Fruit fly (Drosophila melanogaster) whole organism, pupa: ENCODE data around the gene Whamy.

ENCODE experiments used
- CG10348 ChIP-seq: fragments of 200-800 bp; sonication (Bioruptor generic); IDR thresholded peaks from 2 replicates; pipeline ENCODE4 v1.3.6; 2022; ENCODE audit warnings: missing biosample characterization, missing genetic modification characterization
- CG12605 ChIP-seq: fragments of 200-800 bp; sonication (Bioruptor generic); IDR thresholded peaks from 2 replicates; pipeline ENCODE4 v1.3.6; 2022; ENCODE audit warnings: missing biosample characterization, missing genetic modification characterization
- CG13204 ChIP-seq: fragments of 200-800 bp; sonication (Bioruptor generic); optimal IDR thresholded peaks from 2 replicates; lab custom pipeline; 2018; ENCODE audit warnings: missing biosample characterization, mild to moderate bottlenecking, missing genetic modification characterization, moderate library complexity
- CG14655 ChIP-seq: fragments of 200-800 bp; sonication (Bioruptor generic); optimal IDR thresholded peaks from 3 replicates; lab custom pipeline; 2017; ENCODE audit warnings: mild to moderate bottlenecking, missing biosample characterization, missing genetic modification reagents, missing genetic modification characterization
- CG15710 ChIP-seq: fragments of 200-800 bp; sonication (Bioruptor generic); optimal IDR thresholded peaks from 2 replicates; lab custom pipeline; 2018; ENCODE audit warnings: missing biosample characterization, mild to moderate bottlenecking, missing genetic modification characterization, moderate library complexity
- CG17806 ChIP-seq: fragments of 200-800 bp; sonication (Bioruptor generic); optimal IDR thresholded peaks from 2 replicates; lab custom pipeline; 2018; ENCODE audit warnings: missing biosample characterization, mild to moderate bottlenecking, missing genetic modification characterization, moderate library complexity
- CG32121 ChIP-seq: fragments of 200-800 bp; sonication (Bioruptor generic); IDR thresholded peaks from 2 replicates; pipeline ENCODE4 v1.3.6; 2022; ENCODE audit warnings: missing biosample characterization, missing genetic modification characterization
- CG34367 ChIP-seq: fragments of 200-800 bp; sonication (Bioruptor generic); optimal IDR thresholded peaks from 2 replicates; lab custom pipeline; 2018; ENCODE audit warnings: missing biosample characterization, mild to moderate bottlenecking, missing genetic modification characterization
- CG4496 ChIP-seq: fragments of 200-800 bp; sonication (Bioruptor generic); IDR thresholded peaks from 3 replicates; pipeline ENCODE4 v1.3.6; 2022; ENCODE audit warnings: missing biosample characterization, missing genetic modification characterization
- CG8159 ChIP-seq: fragments of 200-800 bp; sonication (Bioruptor generic); optimal IDR thresholded peaks from 3 replicates; lab custom pipeline; 2018; ENCODE audit warnings: missing biosample characterization, mild to moderate bottlenecking, missing genetic modification characterization, moderate library complexity
- CG8301 ChIP-seq: fragments of 200-800 bp; sonication (Bioruptor generic); optimal IDR thresholded peaks from 2 replicates; lab custom pipeline; 2018; ENCODE audit warnings: missing biosample characterization, mild to moderate bottlenecking, missing genetic modification characterization
- CG9948 ChIP-seq: fragments of 200-800 bp; sonication (Bioruptor generic); optimal IDR thresholded peaks from 2 replicates; lab custom pipeline; 2018; ENCODE audit warnings: missing biosample characterization, mild to moderate bottlenecking, missing genetic modification characterization, moderate library complexity
- D1 ChIP-seq: fragments of 200-800 bp; sonication (Bioruptor generic); optimal IDR thresholded peaks from 2 replicates; lab custom pipeline; 2018; ENCODE audit warnings: missing biosample characterization, mild to moderate bottlenecking, missing genetic modification characterization, moderate library complexity
- EcR ChIP-seq: fragments of 200-800 bp; sonication (Bioruptor generic); optimal IDR thresholded peaks from 3 replicates; lab custom pipeline; 2019; ENCODE audit warnings: missing biosample characterization, missing genetic modification characterization, mild to moderate bottlenecking, moderate library complexity, missing genetic modification reagents
- Ets98B ChIP-seq: fragments of 200-800 bp; sonication (Bioruptor generic); IDR thresholded peaks from 2 replicates; pipeline ENCODE4 v1.3.6; 2022; ENCODE audit warnings: missing biosample characterization, missing genetic modification characterization
- Pif1A ChIP-seq: fragments of 200-800 bp; sonication (Bioruptor generic); optimal IDR thresholded peaks from 3 replicates; lab custom pipeline; 2016; ENCODE audit warnings: missing biosample characterization, missing genetic modification characterization
- Pif1B ChIP-seq: fragments of 200-800 bp; sonication (Bioruptor generic); optimal IDR thresholded peaks from 3 replicates; lab custom pipeline; 2016; ENCODE audit warnings: missing biosample characterization, missing genetic modification characterization
- Snoo ChIP-seq: fragments of 200-800 bp; sonication (Bioruptor generic); optimal IDR thresholded peaks from 3 replicates; lab custom pipeline; 2017; ENCODE audit warnings: missing biosample characterization, mild to moderate bottlenecking, missing genetic modification characterization, inconsistent platforms
- fd96Ca ChIP-seq: fragments of 200-800 bp; sonication (Bioruptor generic); IDR thresholded peaks from 3 replicates; pipeline ENCODE4 v1.3.6; 2022; ENCODE audit warnings: missing biosample characterization, missing genetic modification characterization
- gl ChIP-seq: fragments of 200-800 bp; sonication (Bioruptor generic); optimal IDR thresholded peaks from 2 replicates; lab custom pipeline; 2018; ENCODE audit warnings: missing biosample characterization, mild to moderate bottlenecking, missing genetic modification characterization
- rn ChIP-seq: fragments of 200-800 bp; sonication (Bioruptor generic); IDR thresholded peaks from 2 replicates; pipeline ENCODE4 v1.3.6; 2022; ENCODE audit warnings: missing biosample characterization, missing genetic modification characterization

Gene Whamy

DNA sequence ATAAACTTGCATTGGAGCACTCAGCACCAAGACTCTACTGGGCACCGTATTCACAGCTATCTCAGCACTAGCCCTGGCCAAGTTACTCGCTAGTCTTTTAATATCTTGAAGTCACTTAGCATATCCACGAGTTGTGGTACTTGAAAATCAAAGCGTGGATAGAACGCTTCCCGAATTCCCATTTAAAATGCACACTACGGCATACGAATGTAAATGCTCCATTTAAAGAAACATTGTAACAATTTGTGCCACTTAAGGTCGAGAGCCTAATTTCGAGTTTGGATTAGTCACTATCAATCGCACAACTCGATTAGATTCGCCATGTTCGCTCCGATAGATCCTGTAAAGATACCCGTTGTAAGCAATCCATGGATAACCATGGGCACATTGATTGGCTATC is 39.6 kb upstream of the Whamy start, which contains the start of gene eloF:
Gene eloF (plus strand): TSS at position 301 of the 400 bp plus-strand sequence.
- TF ChIP-seq Pif1B (no peak), CG9948 (tag; lab: Kevin White, UChicago) (no peak), fd96Ca (GFP tag; lab: Robert Waterston, UW) (no peak), CG13204 (no peak), EcR (GFP tag; lab: Kevin White, UChicago) (no peak)
- TF ChIP-seq, all 21 proteins: peak for 0

DNA sequence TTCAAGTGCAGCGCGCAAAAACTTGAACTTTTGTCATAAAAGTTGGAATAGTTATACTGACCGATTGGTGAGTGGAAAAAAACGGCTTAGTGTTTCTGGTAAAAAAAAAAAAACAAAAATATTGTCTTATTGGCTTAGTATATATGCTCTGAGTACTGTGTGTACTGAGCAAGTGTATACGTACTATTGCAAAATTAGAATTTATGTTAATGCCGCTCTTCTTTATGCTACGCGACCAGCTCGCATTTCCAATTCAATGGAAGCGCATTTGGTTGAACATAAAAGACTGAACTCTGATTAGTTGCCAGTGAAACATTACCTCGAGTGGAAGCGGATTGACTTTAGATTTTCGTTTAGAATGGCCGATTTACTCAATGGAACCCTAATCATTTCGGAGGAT is 38.2 kb upstream of the Whamy start, which contains the start of gene CG8534:
Gene CG8534 (plus strand): TSS at position 301 of the 400 bp plus-strand sequence.
- TF ChIP-seq Ets98B, result no peak
- TF ChIP-seq CG9948 (tag; lab: Kevin White, UChicago), result no peak

DNA sequence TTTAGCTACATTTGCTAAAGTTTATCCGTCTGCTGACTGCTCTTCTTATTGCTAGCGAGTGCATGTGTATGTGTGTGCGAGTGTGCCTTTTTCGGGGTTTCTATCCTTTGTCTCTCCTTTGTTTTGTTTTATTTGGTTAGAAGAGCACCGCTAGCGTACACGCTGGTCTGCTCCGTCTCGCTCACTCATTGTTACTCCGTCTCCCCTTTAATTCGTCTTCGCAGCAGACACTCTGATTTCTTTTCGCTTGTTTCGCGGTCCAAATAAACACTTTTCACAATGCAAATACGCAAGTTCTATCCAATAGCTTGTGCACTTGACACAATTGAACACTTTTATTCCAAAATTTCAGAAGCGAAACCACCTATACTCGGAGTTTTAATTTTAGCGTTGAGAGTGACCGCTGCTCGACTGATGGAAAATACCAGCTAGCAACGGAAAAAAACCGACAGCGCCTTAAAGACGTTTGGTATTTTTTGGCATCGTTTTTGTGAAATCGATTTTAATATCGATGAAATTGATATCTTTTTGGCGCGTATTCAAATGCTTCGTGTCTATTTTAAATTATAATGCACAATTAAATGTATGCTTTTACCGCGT is 34.8 kb upstream of the Whamy start, which contains the start of gene FBXO11:
Gene FBXO11 (minus strand): TSS at position 423 of the 600 bp plus-strand sequence.
- TF ChIP-seq CG10348 (GFP tag; lab: Robert Waterston, UW) (no peak), CG15710 (no peak), CG34367 (peak; percentile 75), Ets98B (peak; percentile 57), CG17806 (tag; lab: Kevin White, UChicago) (peak; percentile 47), CG32121 (GFP tag; lab: Robert Waterston, UW) (peak; percentile 83), CG12605 (GFP tag; lab: Robert Waterston, UW) (peak; percentile 65), CG14655 (GFP tag; lab: Kevin White, UChicago) (no peak), CG8301 (no peak), Pif1A (GFP tag; lab: Kevin White, UChicago) (no peak), EcR (GFP tag; lab: Kevin White, UChicago) (peak; percentile 76), Pif1B (no peak), CG8159 (tag; lab: Kevin White, UChicago) (peak; percentile 43), D1 (tag; lab: Kevin White, UChicago) (no peak), fd96Ca (GFP tag; lab: Robert Waterston, UW) (peak; percentile 72; the same call in 2 of the 3 replicates), CG9948 (tag; lab: Kevin White, UChicago) (no peak), gl (tag; lab: Kevin White, UChicago) (peak; percentile 88), CG13204 (no peak), rn (GFP tag; lab: Robert Waterston, UW) (peak; percentile 55; the same call in 1 of the 2 replicates), Snoo (tag; lab: Kevin White, UChicago) (peak; percentile 62), CG4496 (GFP tag; lab: Robert Waterston, UW) (peak; percentile 83; the same call in 2 of the 3 replicates)

DNA sequence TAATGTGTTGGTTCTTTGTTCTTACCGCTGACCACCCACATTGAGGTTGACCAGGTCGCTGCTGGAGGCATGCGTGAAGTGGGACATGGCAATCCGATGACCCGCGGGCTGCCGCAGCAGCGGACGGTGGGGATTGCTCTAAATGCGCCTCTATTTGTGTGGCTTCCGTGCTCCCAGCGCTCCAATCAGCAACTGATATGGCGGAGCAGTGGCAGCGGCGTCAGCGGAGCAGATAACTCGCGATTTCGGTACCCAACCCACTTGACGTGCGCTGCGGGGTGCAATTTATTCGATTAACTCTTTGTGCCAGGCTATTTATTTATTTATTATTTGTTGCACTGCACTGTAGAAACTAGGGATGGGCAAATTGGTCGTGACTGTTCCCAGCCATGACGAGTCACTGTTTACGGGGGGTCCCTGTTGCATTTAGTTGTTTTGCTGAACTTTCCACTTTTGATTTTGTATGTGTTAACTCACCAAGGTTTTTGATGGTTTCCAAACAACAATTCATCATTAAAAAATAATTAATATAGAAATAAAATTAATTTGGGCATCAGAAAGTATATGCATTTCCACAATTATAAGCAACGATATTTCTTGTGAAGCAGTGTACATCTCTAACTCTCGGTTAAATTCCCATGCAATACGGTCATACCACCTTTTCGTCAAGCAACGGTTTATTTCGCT is 26.6 kb upstream of the Whamy start, which contains the start of the genes CG9467 and CG8526:
Gene CG9467 (minus strand): TSS at position 383 of the 687 bp plus-strand sequence.
Gene CG8526 (plus strand): TSS at position 637 of the 687 bp plus-strand sequence.
- TF ChIP-seq CG34367 (peak; percentile 9), Snoo (tag; lab: Kevin White, UChicago) (peak; percentile 41), CG9948 (tag; lab: Kevin White, UChicago) (peak; percentile 32), fd96Ca (GFP tag; lab: Robert Waterston, UW) (peak; percentile 31; the same call in 2 of the 3 replicates), CG4496 (GFP tag; lab: Robert Waterston, UW) (no peak), Pif1B (no peak), CG10348 (GFP tag; lab: Robert Waterston, UW) (no peak), gl (tag; lab: Kevin White, UChicago) (no peak), CG8159 (tag; lab: Kevin White, UChicago) (no peak), Ets98B (no peak), CG8301 (no peak), CG12605 (GFP tag; lab: Robert Waterston, UW) (no peak), CG13204 (no peak), CG32121 (GFP tag; lab: Robert Waterston, UW) (peak; percentile 63), Pif1A (GFP tag; lab: Kevin White, UChicago) (no peak), EcR (GFP tag; lab: Kevin White, UChicago) (peak; percentile 16), rn (GFP tag; lab: Robert Waterston, UW) (no peak), CG15710 (peak; percentile 65), CG14655 (GFP tag; lab: Kevin White, UChicago) (no peak), D1 (tag; lab: Kevin White, UChicago) (no peak), CG17806 (tag; lab: Kevin White, UChicago) (peak; percentile 47)
- TF ChIP-seq, all 21 proteins: peak for 8

DNA sequence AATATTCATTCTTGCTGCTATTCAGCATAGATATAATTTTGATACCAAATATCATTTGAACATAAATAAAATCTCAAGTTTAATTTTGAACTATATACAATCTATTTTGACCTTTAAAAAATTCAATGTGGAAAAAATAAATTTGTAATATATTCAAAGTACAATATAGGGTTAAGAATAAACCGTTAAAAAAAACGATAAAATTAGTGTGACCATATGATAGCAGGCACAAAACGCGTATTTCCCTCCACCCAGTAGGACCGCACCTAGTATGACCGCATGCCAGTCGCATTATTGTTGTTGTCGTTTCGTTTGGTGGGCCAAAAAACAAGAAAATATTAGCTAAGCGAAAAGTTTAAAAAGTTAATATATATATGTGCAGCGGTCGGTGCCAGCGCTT is 18.8 kb upstream of the Whamy start, which contains the start of gene CG8516:
Gene CG8516 (plus strand): TSS at position 278 of the 400 bp plus-strand sequence.
- TF ChIP-seq CG15710 (peak; percentile 16), CG17806 (tag; lab: Kevin White, UChicago) (peak; percentile 34), rn (GFP tag; lab: Robert Waterston, UW) (no peak), EcR (GFP tag; lab: Kevin White, UChicago) (peak; percentile 11), fd96Ca (GFP tag; lab: Robert Waterston, UW) (no peak), CG12605 (GFP tag; lab: Robert Waterston, UW) (no peak), CG32121 (GFP tag; lab: Robert Waterston, UW) (peak; percentile 53; the same call in 1 of the 2 replicates), CG8159 (tag; lab: Kevin White, UChicago) (peak; percentile 35), CG8301 (peak; percentile 25), Ets98B (peak; percentile 20; the same call in 1 of the 2 replicates), CG10348 (GFP tag; lab: Robert Waterston, UW) (no peak), Pif1A (GFP tag; lab: Kevin White, UChicago) (no peak), CG9948 (tag; lab: Kevin White, UChicago) (no peak)
